Worm (Caenorhabditis elegans) whole organism, L3 larva: ENCODE data around the gene vps-32.1.

Source experiments
- R02D3.7 ChIP-seq: fragments of 150-350 bp; optimal IDR thresholded peaks from 2 replicates; lab custom pipeline; 2014; ENCODE audit warnings: missing biosample characterization, missing genetic modification characterization
- ZK546.5 ChIP-seq: sonication (generic microtip); optimal IDR thresholded peaks from 2 replicates; lab custom pipeline; 2017; ENCODE audit warnings: missing biosample characterization, missing genetic modification characterization
- aly-2 ChIP-seq: fragments of 150-350 bp; optimal IDR thresholded peaks from 2 replicates; lab custom pipeline; 2014; ENCODE audit warnings: missing biosample characterization, missing genetic modification characterization
- ama-1 ChIP-seq: fragments of 150-350 bp; optimal IDR thresholded peaks from 2 replicates; lab custom pipeline; 2018
- ceh-16 ChIP-seq: sonication (generic microtip); optimal IDR thresholded peaks from 2 replicates; lab custom pipeline; 2017; ENCODE audit warnings: missing biosample characterization, missing genetic modification characterization
- ceh-28 ChIP-seq: fragments of 150-350 bp; optimal IDR thresholded peaks from 2 replicates; lab custom pipeline; 2014; ENCODE audit warnings: missing biosample characterization, missing genetic modification reagents, missing genetic modification characterization
- ceh-82 ChIP-seq: fragments of 150-350 bp; optimal IDR thresholded peaks from 2 replicates; lab custom pipeline; 2014; ENCODE audit warnings: missing biosample characterization, missing genetic modification characterization
- ceh-9 ChIP-seq: sonication (generic microtip); optimal IDR thresholded peaks from 2 replicates; lab custom pipeline; 2018; ENCODE audit warnings: missing biosample characterization, missing genetic modification characterization
- daf-12 ChIP-seq: fragments of 150-350 bp; optimal IDR thresholded peaks from 2 replicates; lab custom pipeline; 2014; ENCODE audit warnings: missing biosample characterization, missing genetic modification reagents, missing genetic modification characterization
- egl-27 ChIP-seq: sonication (generic microtip); optimal IDR thresholded peaks from 4 replicates; lab custom pipeline; 2017; ENCODE audit warnings: missing biosample characterization, missing genetic modification reagents, missing genetic modification characterization
- egl-5 ChIP-seq: fragments of 150-350 bp; optimal IDR thresholded peaks from 2 replicates; lab custom pipeline; 2017; ENCODE audit warnings: missing biosample characterization, missing genetic modification reagents, missing genetic modification characterization, inconsistent platforms
- elt-1 ChIP-seq: fragments of 150-350 bp; optimal IDR thresholded peaks from 2 replicates; lab custom pipeline; 2014; ENCODE audit warnings: missing biosample characterization, missing genetic modification characterization
- elt-2 ChIP-seq: sonication (generic microtip); optimal IDR thresholded peaks from 2 replicates; lab custom pipeline; 2016; ENCODE audit warnings: missing genetic modification reagents, mild to moderate bottlenecking, missing genetic modification characterization, missing compliant biosample characterization
- elt-3 ChIP-seq, 3 experiments: fragments of 150-350 bp in 1 of 3; sonication (generic microtip) in 2 of 3; optimal IDR thresholded peaks; 2 replicates in 2 of 3; 4 replicates in 1 of 3; lab custom pipeline; 2014 to 2017; ENCODE audit warnings: missing biosample characterization in 3 of 3, missing genetic modification characterization in 3 of 3
- eor-1 ChIP-seq, 2 experiments: fragments of 150-350 bp; optimal IDR thresholded peaks; 2 replicates each; lab custom pipeline; 2014 to 2018; ENCODE audit warnings: missing biosample characterization in 2 of 2, missing genetic modification characterization in 2 of 2
- fkh-10 ChIP-seq: sonication (generic microtip); optimal IDR thresholded peaks from 2 replicates; lab custom pipeline; 2017; ENCODE audit warnings: missing biosample characterization, missing genetic modification reagents, missing genetic modification characterization
- fkh-2 ChIP-seq: fragments of 150-350 bp; optimal IDR thresholded peaks from 2 replicates; lab custom pipeline; 2014; ENCODE audit warnings: missing biosample characterization, missing genetic modification reagents, missing genetic modification characterization
- fos-1 ChIP-seq: fragments of 150-350 bp; optimal IDR thresholded peaks from 2 replicates; lab custom pipeline; 2014; ENCODE audit warnings: missing biosample characterization, missing genetic modification characterization
- hmg-11 ChIP-seq: sonication (generic microtip); optimal IDR thresholded peaks from 2 replicates; lab custom pipeline; 2016; ENCODE audit warnings: missing genetic modification characterization, missing compliant biosample characterization
- jun-1 ChIP-seq: fragments of 150-350 bp; optimal IDR thresholded peaks from 2 replicates; lab custom pipeline; 2014; ENCODE audit warnings: missing biosample characterization, missing genetic modification reagents, missing genetic modification characterization
- lin-15B ChIP-seq: fragments of 150-350 bp; optimal IDR thresholded peaks from 2 replicates; lab custom pipeline; 2014; ENCODE audit warnings: missing biosample characterization, missing genetic modification characterization
- lin-39 ChIP-seq: fragments of 150-350 bp; optimal IDR thresholded peaks from 2 replicates; lab custom pipeline; 2018; ENCODE audit warnings: missing biosample characterization, missing genetic modification reagents, missing genetic modification characterization
- lsy-12 ChIP-seq: sonication (generic microtip); optimal IDR thresholded peaks from 2 replicates; lab custom pipeline; 2016; ENCODE audit warnings: mild to moderate bottlenecking, missing genetic modification characterization, missing compliant biosample characterization
- mdl-1 ChIP-seq: fragments of 150-350 bp; optimal IDR thresholded peaks from 2 replicates; lab custom pipeline; 2014; ENCODE audit warnings: missing biosample characterization, missing genetic modification characterization
- mml-1 ChIP-seq: fragments of 150-350 bp; sonication (generic microtip); optimal IDR thresholded peaks from 3 replicates; lab custom pipeline; 2014; ENCODE audit warnings: missing biosample characterization, missing genetic modification characterization
- nfya-1 ChIP-seq: sonication (generic microtip); optimal IDR thresholded peaks from 2 replicates; lab custom pipeline; 2017; ENCODE audit warnings: missing genetic modification characterization, mild to moderate bottlenecking, missing compliant biosample characterization, antibody characterized with exemption, moderate library complexity; ENCODE audit not compliant: insufficient read depth
- nhr-11 ChIP-seq: fragments of 150-350 bp; optimal IDR thresholded peaks from 2 replicates; lab custom pipeline; 2014; ENCODE audit warnings: missing biosample characterization, missing genetic modification characterization
- nhr-12 ChIP-seq: fragments of 150-350 bp; optimal IDR thresholded peaks from 2 replicates; lab custom pipeline; 2014; ENCODE audit warnings: missing biosample characterization, missing genetic modification characterization
- nhr-23 ChIP-seq: fragments of 150-350 bp; optimal IDR thresholded peaks from 2 replicates; lab custom pipeline; 2014; ENCODE audit warnings: missing biosample characterization, missing genetic modification reagents, missing genetic modification characterization
- nhr-237 ChIP-seq: fragments of 150-350 bp; optimal IDR thresholded peaks from 2 replicates; lab custom pipeline; 2014; ENCODE audit warnings: missing biosample characterization, missing genetic modification characterization
- nhr-25 ChIP-seq: sonication (generic microtip); optimal IDR thresholded peaks from 2 replicates; lab custom pipeline; 2017; ENCODE audit warnings: missing biosample characterization, missing genetic modification characterization
- nhr-28 ChIP-seq: fragments of 150-350 bp; optimal IDR thresholded peaks from 2 replicates; lab custom pipeline; 2014; ENCODE audit warnings: missing biosample characterization, missing genetic modification characterization
- nhr-43 ChIP-seq: sonication (generic microtip); optimal IDR thresholded peaks from 2 replicates; lab custom pipeline; 2016; ENCODE audit warnings: mild to moderate bottlenecking, missing genetic modification characterization, missing compliant biosample characterization; ENCODE audit not compliant: poor library complexity, severe bottlenecking
- nhr-67 ChIP-seq: fragments of 150-350 bp; optimal IDR thresholded peaks from 2 replicates; lab custom pipeline; 2014; ENCODE audit warnings: missing biosample characterization, missing genetic modification characterization
- nhr-76 ChIP-seq: fragments of 150-350 bp; sonication (generic microtip); optimal IDR thresholded peaks from 5 replicates; lab custom pipeline; 2014; ENCODE audit warnings: missing biosample characterization, missing genetic modification characterization
- nhr-77 ChIP-seq: fragments of 150-350 bp; optimal IDR thresholded peaks from 2 replicates; lab custom pipeline; 2014; ENCODE audit warnings: missing biosample characterization, missing genetic modification characterization
- pha-4 ChIP-seq: fragments of 150-350 bp; optimal IDR thresholded peaks from 2 replicates; lab custom pipeline; 2014; ENCODE audit warnings: missing biosample characterization, missing genetic modification reagents, missing genetic modification characterization
- pqm-1 ChIP-seq: fragments of 150-350 bp; optimal IDR thresholded peaks from 2 replicates; lab custom pipeline; 2017; ENCODE audit warnings: missing biosample characterization, missing genetic modification characterization, inconsistent platforms
- sea-2 ChIP-seq: fragments of 150-350 bp; sonication (generic microtip); optimal IDR thresholded peaks from 4 replicates; lab custom pipeline; 2014; ENCODE audit warnings: missing biosample characterization, missing genetic modification reagents, missing genetic modification characterization
- skn-1 ChIP-seq: fragments of 150-350 bp; optimal IDR thresholded peaks from 2 replicates; lab custom pipeline; 2014; ENCODE audit warnings: missing biosample characterization, missing genetic modification characterization
- snpc-4 ChIP-seq: fragments of 150-350 bp; optimal IDR thresholded peaks from 2 replicates; lab custom pipeline; 2014; ENCODE audit warnings: missing biosample characterization, missing genetic modification characterization
- tbx-2 ChIP-seq: sonication (generic microtip); optimal IDR thresholded peaks from 2 replicates; lab custom pipeline; 2016; ENCODE audit warnings: mild to moderate bottlenecking, missing genetic modification characterization, missing compliant biosample characterization
- unc-39 ChIP-seq: sonication (generic microtip); optimal IDR thresholded peaks from 4 replicates; lab custom pipeline; 2017; ENCODE audit warnings: missing biosample characterization, missing genetic modification characterization
- unc-62 ChIP-seq: fragments of 150-350 bp; sonication (generic microtip); optimal IDR thresholded peaks from 4 replicates; lab custom pipeline; 2014; ENCODE audit warnings: missing biosample characterization, missing genetic modification reagents, missing genetic modification characterization
- zag-1 ChIP-seq: fragments of 150-350 bp; optimal IDR thresholded peaks from 2 replicates; lab custom pipeline; 2014; ENCODE audit warnings: missing biosample characterization, missing genetic modification characterization
- ztf-11 ChIP-seq: fragments of 150-350 bp; optimal IDR thresholded peaks from 2 replicates; lab custom pipeline; 2014; ENCODE audit warnings: missing biosample characterization, missing genetic modification characterization
- ztf-4 ChIP-seq: fragments of 150-350 bp; optimal IDR thresholded peaks from 2 replicates; lab custom pipeline; 2014; ENCODE audit warnings: missing biosample characterization, missing genetic modification characterization

vps-32.1 gene

DNA sequence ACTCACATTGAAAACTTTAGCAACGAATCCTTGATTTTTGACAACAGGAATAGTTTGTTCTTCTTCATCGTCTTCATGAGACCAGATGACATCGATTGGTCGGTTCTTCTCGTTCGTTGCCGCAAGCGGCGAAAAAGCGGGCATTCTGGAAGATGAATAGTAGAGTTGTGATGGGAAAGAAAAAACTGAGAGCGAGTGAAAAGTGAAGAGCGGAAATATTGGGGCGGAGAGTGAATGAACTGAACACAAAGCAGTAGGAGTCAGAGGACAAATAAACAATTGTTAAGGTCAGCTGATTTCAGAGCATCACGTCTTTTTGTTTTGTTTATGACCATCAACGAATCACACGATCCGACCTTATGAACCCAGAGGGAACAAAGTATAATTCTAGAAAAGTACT is 28.2 kb upstream of the vps-32.1 start, which contains the start of gene F18C5.10:
Gene F18C5.10 (minus strand): TSS at position 145 of the 400 bp plus-strand sequence.
- TF ChIP-seq nhr-67 (no peak), egl-5 (tag; lab: Kevin White, UChicago) (peak; percentile 38), nhr-76 (tag; lab: Kevin White, UChicago) (no peak), egl-27 (no peak), ama-1 (peak; percentile 12), sea-2 (no peak), fkh-10 (GFP tag; lab: Kevin White, UChicago) (no peak), nhr-28 (tag; lab: Kevin White, UChicago) (no peak), lsy-12 (no peak), tbx-2 (tag; lab: Kevin White, UChicago) (no peak), zag-1 (tag; lab: Kevin White, UChicago) (no peak), unc-62 (GFP tag; lab: Kevin White, UChicago) (no peak), R02D3.7 (tag; lab: Kevin White, UChicago) (no peak), eor-1 (tag; optimal IDR thresholded peaks at IDR 0.05; lab: Kevin White, UChicago) (no peak), unc-39 (tag; lab: Kevin White, UChicago) (no peak), nhr-43 (no peak), elt-3 (tag; optimal IDR thresholded peaks at IDR 0.05; lab: Kevin White, UChicago) (no peak), nfya-1 (no peak), jun-1 (tag; lab: Kevin White, UChicago) (no peak), nhr-12 (tag; lab: Kevin White, UChicago) (no peak), ceh-16 (tag; lab: Kevin White, UChicago) (no peak), ceh-82 (tag; lab: Kevin White, UChicago) (no peak), nhr-77 (tag; lab: Kevin White, UChicago) (no peak), elt-2 (tag; lab: Kevin White, UChicago) (no peak), pha-4 (tag; lab: Kevin White, UChicago) (peak; percentile 28), ceh-9 (no peak), lin-39 (tag; lab: Kevin White, UChicago) (peak; percentile 6)

DNA sequence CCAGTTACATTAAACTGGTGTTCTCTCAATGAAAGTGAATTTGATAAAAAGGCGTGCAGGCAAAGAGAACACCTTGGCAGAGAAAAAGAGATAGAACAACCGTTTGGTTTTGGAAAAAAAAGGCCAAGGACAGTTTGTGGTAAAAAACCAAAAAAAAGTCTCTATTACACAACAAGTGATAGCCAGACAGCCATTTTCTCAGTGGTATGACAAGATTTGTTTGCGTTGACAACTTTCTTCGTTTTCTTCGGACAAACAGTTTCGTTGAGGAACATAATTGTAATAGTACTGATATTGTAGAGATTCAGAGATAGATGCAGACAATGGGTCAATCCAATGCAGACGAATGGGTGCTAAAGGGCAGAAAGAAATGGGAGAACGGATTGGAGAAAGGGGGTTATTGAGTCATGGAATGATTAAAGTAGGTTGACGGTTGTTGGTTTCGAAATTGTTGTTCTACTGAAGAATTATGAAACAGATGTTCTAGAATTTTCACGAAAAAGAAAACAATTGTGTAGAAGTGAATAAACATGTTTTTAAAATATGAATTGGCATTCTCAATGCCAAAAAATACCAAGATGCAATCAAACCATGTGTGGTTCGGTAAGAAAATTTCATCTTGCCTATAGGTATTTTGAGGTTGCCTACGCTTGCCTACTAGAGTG is 27.2 kb upstream of the vps-32.1 start:
- TF ChIP-seq pqm-1 (tag; lab: Kevin White, UChicago) (no peak), nhr-28 (tag; lab: Kevin White, UChicago) (no peak), nhr-23 (tag; lab: Kevin White, UChicago) (peak; percentile 64), lsy-12 (no peak), ztf-4 (tag; lab: Kevin White, UChicago) (no peak), fkh-2 (tag; lab: Kevin White, UChicago) (no peak), elt-3 (tag; optimal IDR thresholded peaks at IDR 0.05; lab: Kevin White, UChicago) (peak in 1 of 3 experiments; percentile 45), pha-4 (tag; lab: Kevin White, UChicago) (peak; percentile 63), unc-62 (GFP tag; lab: Kevin White, UChicago) (no peak), fkh-10 (GFP tag; lab: Kevin White, UChicago) (no peak), tbx-2 (tag; lab: Kevin White, UChicago) (no peak), nhr-11 (tag; lab: Kevin White, UChicago) (no peak), egl-5 (tag; lab: Kevin White, UChicago) (peak; percentile 68), mml-1 (tag; lab: Kevin White, UChicago) (no peak), R02D3.7 (tag; lab: Kevin White, UChicago) (no peak), ceh-16 (tag; lab: Kevin White, UChicago) (no peak), fos-1 (tag; lab: Kevin White, UChicago) (no peak), ceh-82 (tag; lab: Kevin White, UChicago) (no peak), aly-2 (tag; lab: Kevin White, UChicago) (no peak), sea-2 (no peak), nhr-77 (tag; lab: Kevin White, UChicago) (no peak), elt-1 (tag; lab: Kevin White, UChicago) (no peak), nhr-12 (tag; lab: Kevin White, UChicago) (no peak), zag-1 (tag; lab: Kevin White, UChicago) (no peak), ceh-9 (no peak), lin-15B (tag; lab: Kevin White, UChicago) (no peak), nhr-25 (tag; lab: Kevin White, UChicago) (peak; percentile 85), snpc-4 (tag; lab: Kevin White, UChicago) (no peak), ztf-11 (no peak), ama-1 (peak; percentile 46), nhr-237 (tag; lab: Kevin White, UChicago) (no peak), daf-12 (no peak), nfya-1 (no peak), unc-39 (tag; lab: Kevin White, UChicago) (no peak), egl-27 (no peak), eor-1 (tag; optimal IDR thresholded peaks at IDR 0.05; lab: Kevin White, UChicago) (no peak), mdl-1 (tag; lab: Kevin White, UChicago) (no peak), elt-2 (tag; lab: Kevin White, UChicago) (no peak), jun-1 (tag; lab: Kevin White, UChicago) (peak; percentile 5), nhr-67 (no peak), lin-39 (tag; lab: Kevin White, UChicago) (no peak), skn-1 (no peak), ceh-28 (no peak), nhr-76 (tag; lab: Kevin White, UChicago) (no peak), nhr-43 (peak; percentile 32), hmg-11 (tag; lab: Kevin White, UChicago) (no peak), ZK546.5 (tag; lab: Kevin White, UChicago) (no peak)
